Worm (Caenorhabditis elegans): ENCODE measurements around the gene smex-2.
A peak's percentile ranks its signal among the peaks of the same experiment; 100 is the strongest.
"Not testable (repeated sequence)": the region's sequence is repeated elsewhere in the genome, so short reads cannot be mapped to it uniquely, and the experiment has no call there.

Gene smex-2

DNA sequence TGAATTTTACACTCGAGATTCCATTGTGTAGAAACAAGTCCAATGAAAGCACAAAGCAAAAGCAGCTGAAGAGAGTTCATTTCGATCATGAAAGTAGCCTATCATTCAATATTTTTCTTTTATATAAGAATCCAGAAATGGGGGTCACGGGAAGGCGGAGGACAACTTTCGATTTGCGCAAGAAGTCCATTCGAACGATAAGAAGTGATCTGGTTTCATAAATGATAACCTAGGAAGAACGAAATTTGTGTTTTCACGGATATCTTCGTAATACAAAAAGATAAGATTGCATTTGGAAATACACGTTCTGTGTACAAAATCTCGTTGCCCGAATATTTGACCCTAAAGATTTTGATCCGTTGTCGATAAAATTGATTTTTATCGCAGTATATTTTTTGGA, 7.8 kb downstream of the smex-2 start, which contains the start of gene Y102A11A.5:
TSS of gene Y102A11A.5 (minus strand) at position 175 of the 400 bp plus-strand sequence.
- no peak for TF ChIP-seq hlh-12 (tag; optimal IDR thresholded peaks at IDR 0.05)

DNA sequence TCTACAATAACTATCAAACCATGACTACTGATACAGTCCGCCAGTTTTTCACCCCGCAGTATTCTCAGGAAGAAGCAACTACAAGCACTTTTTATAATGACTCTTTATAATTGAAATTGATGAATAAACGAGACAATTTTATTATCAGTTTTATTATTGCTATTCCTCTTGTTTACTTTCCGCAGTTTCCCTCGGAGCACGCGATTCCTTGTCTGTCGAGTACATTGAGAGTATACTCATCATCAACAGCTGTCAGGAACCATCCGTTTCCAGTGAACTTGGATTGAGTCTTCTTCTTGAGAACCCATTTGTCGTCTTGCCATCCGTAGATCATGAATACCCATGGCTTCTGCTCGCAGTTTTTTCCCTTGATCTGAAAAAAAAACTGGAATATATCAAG, 8.4 kb downstream of the smex-2 start:
- no peak for TF ChIP-seq ceh-58 (GFP tag; IDR thresholded peaks at IDR 0.05)
- TF ChIP-seq lir-1 (GFP tag; conservative IDR thresholded peaks at IDR 0.05), result no peak
- TF ChIP-seq Y79H2A.3 (GFP tag; conservative IDR thresholded peaks at IDR 0.05), result no peak
- TF ChIP-seq ztf-22 (GFP tag; optimal IDR thresholded peaks at IDR 0.05), result no peak
- no peak for TF ChIP-seq somi-1 (GFP tag; optimal IDR thresholded peaks at IDR 0.05)
- no peak for TF ChIP-seq T07F8.4 (tag; optimal IDR thresholded peaks at IDR 0.05)
- TF ChIP-seq egl-44 (GFP tag; IDR thresholded peaks at IDR 0.05), result no peak
- no peak for TF ChIP-seq pha-4 (tag; optimal IDR thresholded peaks at IDR 0.05)
- no peak for TF ChIP-seq attf-3 (GFP tag; conservative IDR thresholded peaks at IDR 0.05)
- no peak for TF ChIP-seq aptf-3 (GFP tag; IDR thresholded peaks at IDR 0.05)
- no peak for TF ChIP-seq tlf-1 (GFP tag; optimal IDR thresholded peaks at IDR 0.05)
- TF ChIP-seq atf-7 (tag; optimal IDR thresholded peaks at IDR 0.05), result no peak
- TF ChIP-seq K12H6.12 (tag; optimal IDR thresholded peaks at IDR 0.05), result no peak
- TF ChIP-seq C17E4.6 (GFP tag; IDR thresholded peaks at IDR 0.05), result no peak
- TF ChIP-seq madf-6 (GFP tag; IDR thresholded peaks at IDR 0.05), result no peak

DNA sequence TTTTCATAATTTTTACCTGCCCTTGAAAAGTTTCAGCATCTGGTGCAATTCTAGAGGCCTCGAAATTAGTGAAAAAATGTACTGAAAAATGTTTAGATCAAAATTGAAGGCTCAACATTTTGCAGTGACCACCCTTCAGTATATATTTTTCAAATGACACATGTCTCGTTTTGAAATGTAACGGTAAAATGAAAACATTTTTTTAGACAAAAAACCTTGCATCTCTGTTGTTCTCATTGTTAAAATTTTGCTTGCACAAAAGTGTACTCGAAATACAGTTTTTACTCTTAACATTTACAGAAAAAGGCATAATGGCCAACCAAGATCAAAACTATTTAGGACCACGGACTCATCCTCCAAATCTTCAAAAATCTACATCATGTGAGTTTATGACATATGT, 12.9 kb downstream of the smex-2 start, which contains the start of gene Y102A11A.2:
TSS of gene Y102A11A.2 (plus strand) at position 301 of the 400 bp plus-strand sequence.
- TF ChIP-seq mxl-1 (tag; optimal IDR thresholded peaks at IDR 0.05); bed-1 (GFP tag; IDR thresholded peaks at IDR 0.05); F57A8.1 (GFP tag; optimal IDR thresholded peaks at IDR 0.05): not testable (repeated sequence)

DNA sequence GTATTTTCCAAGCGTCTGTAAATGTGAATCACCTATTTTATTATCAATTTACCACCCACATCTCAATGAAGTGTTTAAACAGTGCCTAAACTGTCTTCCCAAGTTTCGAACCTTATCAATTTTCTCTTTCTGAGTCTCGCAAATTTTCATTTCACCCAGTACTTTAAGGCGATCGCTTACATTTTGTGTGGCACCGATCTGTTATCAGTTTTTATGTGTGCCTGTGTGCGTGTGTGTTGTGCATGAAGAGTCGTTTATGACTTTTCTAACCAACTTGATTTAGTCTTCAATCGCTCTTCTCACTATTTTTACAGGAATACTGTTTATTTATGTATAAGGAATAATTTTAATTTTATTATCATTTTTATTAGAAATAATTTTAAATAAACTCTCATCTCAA, 13.9 kb downstream of the smex-2 start:
- TF ChIP-seq nhr-80 (tag; optimal IDR thresholded peaks at IDR 0.05), result peak; percentile 59

DNA sequence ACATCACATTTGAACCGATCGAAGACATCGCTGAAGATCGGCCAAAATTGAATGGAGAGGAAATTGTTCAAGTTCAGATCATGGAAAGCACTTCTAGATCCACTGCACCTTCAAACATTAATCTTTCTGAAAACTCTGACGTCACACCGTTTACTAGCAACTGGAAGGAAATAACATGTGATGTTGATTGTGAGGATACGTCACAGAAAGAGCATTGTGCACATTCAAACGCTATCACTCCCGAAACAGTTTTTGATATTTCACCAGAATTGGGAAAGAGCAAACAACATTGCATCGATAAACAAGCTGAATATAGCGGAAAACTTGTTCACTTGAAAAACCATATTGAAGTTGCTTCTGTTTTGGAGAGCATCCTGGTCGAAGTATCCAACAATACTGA, 17.7 kb downstream of the smex-2 start:
- TF ChIP-seq ztf-28 (GFP tag; IDR thresholded peaks at IDR 0.05), result no peak
- peak; percentile 3 for TF ChIP-seq nhr-80 (tag; optimal IDR thresholded peaks at IDR 0.05)

DNA sequence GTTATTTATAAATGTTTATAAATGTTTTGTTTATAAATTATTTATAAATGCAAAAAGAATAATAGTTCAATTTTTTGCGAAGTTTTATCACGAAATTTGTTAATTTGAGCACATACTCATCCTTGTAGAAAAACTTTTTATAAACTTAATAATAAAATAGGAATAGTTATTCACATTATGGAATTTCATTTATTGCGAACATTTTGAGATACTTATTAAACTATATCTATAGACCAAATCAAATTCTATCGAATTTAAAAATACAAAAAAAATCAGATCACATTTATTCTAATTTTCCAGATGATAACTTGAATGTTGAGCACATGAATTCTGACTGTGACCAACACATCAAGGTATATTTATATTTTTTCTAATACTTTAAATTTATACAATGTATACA, 20.4 kb downstream of the smex-2 start, which contains the start of gene Y102A11A.3:
TSS of gene Y102A11A.3 (plus strand) at position 301 of the 400 bp plus-strand sequence.
- TF ChIP-seq nfya-1 (tag; optimal IDR thresholded peaks at IDR 0.05; ENCODE audit: borderline replicate concordance, insufficient read depth), result no peak
- no peak for TF ChIP-seq ZK185.1 (tag; optimal IDR thresholded peaks at IDR 0.05; ENCODE audit: poor library complexity, severe bottlenecking)
- TF ChIP-seq F52B5.7 (tag; optimal IDR thresholded peaks at IDR 0.05), result no peak
- no peak for TF ChIP-seq Y95B8A.8 (GFP tag; IDR thresholded peaks at IDR 0.05)
- TF ChIP-seq lin-35 (GFP tag; optimal IDR thresholded peaks at IDR 0.05), result no peak
- TF ChIP-seq snpc-1.1 (tag; optimal IDR thresholded peaks at IDR 0.05; ENCODE audit: insufficient read depth), result no peak
- no peak for TF ChIP-seq B0019.2 (GFP tag; conservative IDR thresholded peaks at IDR 0.05)
- no peak for TF ChIP-seq lin-40 (tag; optimal IDR thresholded peaks at IDR 0.05)
- no peak for TF ChIP-seq hlh-12 (tag; optimal IDR thresholded peaks at IDR 0.05)
- TF ChIP-seq hmg-1.2 (GFP tag; IDR thresholded peaks at IDR 0.05), result no peak
- TF ChIP-seq nfya-2 (GFP tag; IDR thresholded peaks at IDR 0.05), result no peak
- no peak for TF ChIP-seq ceh-79 (tag; optimal IDR thresholded peaks at IDR 0.05)
- TF ChIP-seq ceh-27 (GFP tag; optimal IDR thresholded peaks at IDR 0.05), result no peak
- no peak for TF ChIP-seq K12H6.12 (tag; optimal IDR thresholded peaks at IDR 0.05)
